Fruit fly (Drosophila melanogaster): ENCODE measurements around the gene CG9853.

Gene CG9853

dm6 chr3R:4381079-4381919 is 20.5 kb downstream of the CG9853 start, which contains the start of gene Cont (continued):
- TF ChIP-seq ERR (GFP tag; optimal IDR thresholded peaks at IDR 0.05) (no peak), gem (tag; optimal IDR thresholded peaks at IDR 0.05) (no peak), Oli (tag; optimal IDR thresholded peaks at IDR 0.05) (no peak), sima (GFP tag; optimal IDR thresholded peaks at IDR 0.05) (no peak), zfh1 (GFP tag; IDR thresholded peaks at IDR 0.05) (no peak), z (GFP tag; IDR thresholded peaks at IDR 0.05) (no peak), CG4360 (GFP tag; IDR thresholded peaks at IDR 0.05) (no peak), NC2β (GFP tag; optimal IDR thresholded peaks at IDR 0.05) (peak; percentile 21), CG43689 (GFP tag; IDR thresholded peaks at IDR 0.05) (no peak), h (optimal IDR thresholded peaks at IDR 0.05) (no peak), CG7271 (tag; optimal IDR thresholded peaks at IDR 0.05) (no peak), CG11247 (GFP tag; IDR thresholded peaks at IDR 0.05) (no peak), Bteb2 (GFP tag; optimal IDR thresholded peaks at IDR 0.05) (no peak), CG12744 (GFP tag; optimal IDR thresholded peaks at IDR 0.05) (no peak), dati (GFP tag; IDR thresholded peaks at IDR 0.05) (no peak), CG6175 (GFP tag; IDR thresholded peaks at IDR 0.05) (no peak), CkIIα-i1 (GFP tag; IDR thresholded peaks at IDR 0.05) (no peak), Hr3 (GFP tag; optimal IDR thresholded peaks at IDR 0.05) (no peak), Hsf (GFP tag; optimal IDR thresholded peaks at IDR 0.05) (no peak), CG8089 (GFP tag; optimal IDR thresholded peaks at IDR 0.05) (no peak), slou (GFP tag; optimal IDR thresholded peaks at IDR 0.05) (no peak), Vsx1 (GFP tag; optimal IDR thresholded peaks at IDR 0.05) (no peak), Sox102F (GFP tag; optimal IDR thresholded peaks at IDR 0.05) (no peak), Myb (GFP tag; optimal IDR thresholded peaks at IDR 0.05) (peak; percentile 30), D (optimal IDR thresholded peaks at IDR 0.05) (no peak), D (GFP tag; optimal IDR thresholded peaks at IDR 0.05) (no peak), ssp (GFP tag; IDR thresholded peaks at IDR 0.05) (no peak), inv (GFP tag; IDR thresholded peaks at IDR 0.05; ENCODE audit: partially characterized antibody) (peak; percentile 85), Hr51 (GFP tag; optimal IDR thresholded peaks at IDR 0.05) (peak in 1 of 2 experiments; percentile 38), MESR4 (GFP tag; optimal IDR thresholded peaks at IDR 0.05) (peak; percentile 72), scrt (GFP tag; optimal IDR thresholded peaks at IDR 0.05) (no peak), trem (tag; optimal IDR thresholded peaks at IDR 0.05) (peak; percentile 60), CG11398 (GFP tag; optimal IDR thresholded peaks at IDR 0.05) (no peak), HLHmδ (GFP tag; optimal IDR thresholded peaks at IDR 0.05) (no peak), CG6765 (GFP tag; optimal IDR thresholded peaks at IDR 0.05) (no peak), CG4328 (GFP tag; optimal IDR thresholded peaks at IDR 0.05) (no peak), Doc3 (GFP tag; IDR thresholded peaks at IDR 0.05; ENCODE audit: partially characterized antibody) (peak; percentile 89), CG15269 (tag; optimal IDR thresholded peaks at IDR 0.05) (no peak), Bdp1 (GFP tag; optimal IDR thresholded peaks at IDR 0.05) (no peak), cato (GFP tag; optimal IDR thresholded peaks at IDR 0.05; ENCODE audit: borderline replicate concordance) (no peak), Neu2 (GFP tag; optimal IDR thresholded peaks at IDR 0.05; ENCODE audit: borderline replicate concordance) (peak; percentile 20), CG1603 (tag; optimal IDR thresholded peaks at IDR 0.05) (peak; percentile 68), CG9876 (GFP tag; optimal IDR thresholded peaks at IDR 0.05) (no peak), CG32532 (GFP tag; IDR thresholded peaks at IDR 0.05) (peak; percentile 31; the same call in 1 of the 2 replicates), kah (GFP tag; optimal IDR thresholded peaks at IDR 0.05) (no peak), CG17186 (GFP tag; optimal IDR thresholded peaks at IDR 0.05) (peak; percentile 26), lov (optimal IDR thresholded peaks at IDR 0.05) (no peak), lov (GFP tag; IDR thresholded peaks at IDR 0.05) (no peak), ATbp (GFP tag; optimal IDR thresholded peaks at IDR 0.05) (no peak), CG11504 (tag; optimal IDR thresholded peaks at IDR 0.05) (no peak)

Data from whole organism, embryonic.